Fruit fly (Drosophila melanogaster): Measurements from ENCODE around the gene Cngl.

DNA sequence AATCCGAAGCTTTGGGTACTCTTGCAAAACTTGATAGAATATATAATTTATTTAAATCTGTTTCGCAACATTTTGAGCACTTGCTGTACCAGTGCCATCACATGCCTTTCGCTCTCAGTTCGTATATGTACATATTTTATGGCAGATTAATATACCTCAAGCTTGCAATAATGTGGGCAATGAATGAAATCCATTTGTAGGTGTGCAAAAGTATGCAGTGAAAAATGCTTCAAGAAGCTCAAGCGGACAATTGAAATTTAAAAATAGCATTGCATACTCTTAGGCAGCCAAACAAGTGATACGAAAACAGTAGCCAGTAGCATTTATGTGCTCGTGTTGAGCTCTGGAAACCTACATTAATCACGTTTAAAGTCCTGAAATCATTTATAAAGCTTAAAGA lies 39.2 kb downstream of the Cngl start:
- TF ChIP-seq CTCF (optimal IDR thresholded peaks at IDR 0.05) (no peak), CG8478 (optimal IDR thresholded peaks at IDR 0.05) (no peak)

All from S2 (cell line).